Fruit fly (Drosophila melanogaster) whole organism, pupa: ENCODE results near the gene comm3.

Source experiments
- CG14655 ChIP-seq: fragments of 200-800 bp; sonication (Bioruptor generic); optimal IDR thresholded peaks from 3 replicates; lab custom pipeline; 2017; ENCODE audit warnings: mild to moderate bottlenecking, missing biosample characterization, missing genetic modification reagents, missing genetic modification characterization
- CG15710 ChIP-seq: fragments of 200-800 bp; sonication (Bioruptor generic); optimal IDR thresholded peaks from 2 replicates; lab custom pipeline; 2018; ENCODE audit warnings: missing biosample characterization, mild to moderate bottlenecking, missing genetic modification characterization, moderate library complexity
- CG34367 ChIP-seq: fragments of 200-800 bp; sonication (Bioruptor generic); optimal IDR thresholded peaks from 2 replicates; lab custom pipeline; 2018; ENCODE audit warnings: missing biosample characterization, mild to moderate bottlenecking, missing genetic modification characterization
- EcR ChIP-seq: fragments of 200-800 bp; sonication (Bioruptor generic); optimal IDR thresholded peaks from 3 replicates; lab custom pipeline; 2019; ENCODE audit warnings: missing biosample characterization, missing genetic modification characterization, mild to moderate bottlenecking, moderate library complexity, missing genetic modification reagents
- Ets98B ChIP-seq: fragments of 200-800 bp; sonication (Bioruptor generic); IDR thresholded peaks from 2 replicates; pipeline ENCODE4 v1.3.6; 2022; ENCODE audit warnings: missing biosample characterization, missing genetic modification characterization
- Pif1A ChIP-seq: fragments of 200-800 bp; sonication (Bioruptor generic); optimal IDR thresholded peaks from 3 replicates; lab custom pipeline; 2016; ENCODE audit warnings: missing biosample characterization, missing genetic modification characterization
- gl ChIP-seq: fragments of 200-800 bp; sonication (Bioruptor generic); optimal IDR thresholded peaks from 2 replicates; lab custom pipeline; 2018; ENCODE audit warnings: missing biosample characterization, mild to moderate bottlenecking, missing genetic modification characterization

- TF ChIP-seq EcR (no peak), Ets98B (GFP tag; lab: Robert Waterston, UW) (0 out of 2 replicates have a peak, but pooled peaks have one; percentile 14), CG34367 (tag; lab: Kevin White, UChicago) (no peak), Pif1A (no peak), CG15710 (no peak), gl (no peak), CG14655 (GFP tag; lab: Kevin White, UChicago) (peak; percentile 65)
Measured at dm6 chr3L:15675111-15675510, 27.5 kb upstream of the comm3 start.
